Worm (Caenorhabditis elegans): Measurements from ENCODE around the gene nhr-1.

nhr-1 gene

ce11 chrX:17544349-17544936 lies 30.6 kb downstream of the nhr-1 start:
- TF ChIP-seq Y67H2A.10 (GFP tag; conservative IDR thresholded peaks at IDR 0.05) (0 out of 2 replicates have a peak, but pooled peaks have one; percentile 54), nhr-80 (tag; optimal IDR thresholded peaks at IDR 0.05) (peak; percentile 65), K11D2.4 (GFP tag; IDR thresholded peaks at IDR 0.05) (peak; percentile 98), mel-28 (tag; optimal IDR thresholded peaks at IDR 0.05; ENCODE audit: borderline replicate concordance) (no peak), pbrm-1 (GFP tag; IDR thresholded peaks at IDR 0.05) (peak; percentile 87), cebp-2 (GFP tag; IDR thresholded peaks at IDR 0.05) (peak; percentile 93; the same call in 1 of the 2 replicates), tlf-1 (GFP tag; optimal IDR thresholded peaks at IDR 0.05) (peak; percentile 87), chd-7 (tag; optimal IDR thresholded peaks at IDR 0.05) (peak; percentile 52), ztf-26 (tag; optimal IDR thresholded peaks at IDR 0.05) (peak; percentile 93), nfyb-1 (GFP tag; IDR thresholded peaks at IDR 0.05) (peak; percentile 95), efl-1 (GFP tag; optimal IDR thresholded peaks at IDR 0.05) (no peak), tbp1 (GFP tag; optimal IDR thresholded peaks at IDR 0.05) (peak; percentile 69), snpc-1.1 (tag; optimal IDR thresholded peaks at IDR 0.05; ENCODE audit: insufficient read depth) (no peak), snpc-4 (GFP tag; optimal IDR thresholded peaks at IDR 0.05) (no peak), snpc-4 (tag; optimal IDR thresholded peaks at IDR 0.05) (peak in 2 of 4 experiments; percentile 63 to 76), lag-1 (GFP tag; IDR thresholded peaks at IDR 0.05) (0 out of 2 replicates have a peak, but pooled peaks have one; percentile 77), C06A6.2 (GFP tag; conservative IDR thresholded peaks at IDR 0.05) (peak; percentile 91), B0035.1 (tag; optimal IDR thresholded peaks at IDR 0.05) (peak; percentile 77), attf-3 (GFP tag; conservative IDR thresholded peaks at IDR 0.05) (peak; percentile 47; the same call in 1 of the 2 replicates), ztf-22 (GFP tag; optimal IDR thresholded peaks at IDR 0.05) (no peak), lin-26 (GFP tag; IDR thresholded peaks at IDR 0.05) (peak; percentile 70), mcd-1 (GFP tag; IDR thresholded peaks at IDR 0.05) (peak; percentile 87), ZK185.1 (tag; optimal IDR thresholded peaks at IDR 0.05; ENCODE audit: poor library complexity, severe bottlenecking) (peak; percentile 93), K12H6.12 (tag; optimal IDR thresholded peaks at IDR 0.05) (peak; percentile 74), F10E7.11 (tag; optimal IDR thresholded peaks at IDR 0.05) (peak; percentile 22), rcor-1 (GFP tag; IDR thresholded peaks at IDR 0.05) (peak; percentile 94), egl-18 (GFP tag; IDR thresholded peaks at IDR 0.05) (peak; percentile 90), C17E4.6 (GFP tag; IDR thresholded peaks at IDR 0.05) (peak; percentile 49; the same call in 1 of the 2 replicates), Y56A3A.18 (GFP tag; IDR thresholded peaks at IDR 0.05) (peak; percentile 98), F57C9.4 (tag; optimal IDR thresholded peaks at IDR 0.05) (no peak), Y95B8A.8 (GFP tag; IDR thresholded peaks at IDR 0.05) (peak; percentile 44; the same call in 1 of the 2 replicates), lsy-27 (tag; optimal IDR thresholded peaks at IDR 0.05; ENCODE audit: borderline replicate concordance, insufficient read depth) (no peak), hmg-1.2 (GFP tag; IDR thresholded peaks at IDR 0.05) (peak; percentile 81), lin-40 (tag; optimal IDR thresholded peaks at IDR 0.05) (peak; percentile 99), cebp-1 (GFP tag; IDR thresholded peaks at IDR 0.05) (peak; percentile 60; the same call in 1 of the 2 replicates), cebp-1 (tag; optimal IDR thresholded peaks at IDR 0.05) (peak; percentile 84), lir-1 (GFP tag; conservative IDR thresholded peaks at IDR 0.05) (peak; percentile 83), F37B4.10 (GFP tag; IDR thresholded peaks at IDR 0.05) (no peak), ztf-3 (GFP tag; optimal IDR thresholded peaks at IDR 0.05) (peak; percentile 49), ceh-27 (GFP tag; optimal IDR thresholded peaks at IDR 0.05) (peak; percentile 85), dox-1 (GFP tag; IDR thresholded peaks at IDR 0.05) (peak; percentile 98), hrde-1 (tag; optimal IDR thresholded peaks at IDR 0.05; ENCODE audit: borderline replicate concordance) (no peak), ceh-100 (GFP tag; IDR thresholded peaks at IDR 0.05) (peak; percentile 70), sea-2 (GFP tag; IDR thresholded peaks at IDR 0.05) (no peak), lin-35 (GFP tag; optimal IDR thresholded peaks at IDR 0.05) (peak in 1 of 3 experiments; percentile 66), sptf-2 (GFP tag; optimal IDR thresholded peaks at IDR 0.05) (no peak), B0261.1 (tag; optimal IDR thresholded peaks at IDR 0.05) (peak; percentile 41)
